Worm (Caenorhabditis elegans): ENCODE data around the gene vps-29.

ce11 chrIII:10160385-10160784, 47.5 kb upstream of the vps-29 start, which contains the start of the genes K08E5.5 and mua-3:
- TF ChIP-seq unc-86 (tag; optimal IDR thresholded peaks at IDR 0.05) (no peak), elt-2 (tag; optimal IDR thresholded peaks at IDR 0.05) (no peak), nhr-11 (tag; optimal IDR thresholded peaks at IDR 0.05) (no peak), unc-42 (tag; optimal IDR thresholded peaks at IDR 0.05) (no peak), nfya-1 (tag; optimal IDR thresholded peaks at IDR 0.05) (no peak), ceh-48 (tag; optimal IDR thresholded peaks at IDR 0.05) (no peak), dmd-4 (tag; optimal IDR thresholded peaks at IDR 0.05; ENCODE audit: borderline replicate concordance) (no peak), ttx-3 (tag; optimal IDR thresholded peaks at IDR 0.05) (no peak), unc-55 (GFP tag; optimal IDR thresholded peaks at IDR 0.05) (no peak)

All from whole organism, late embryonic.